Fruit fly (Drosophila melanogaster) whole organism, wandering third instar larva: ENCODE results near the gene CG16782.

Source experiments
- Abd-B ChIP-seq: fragments of >200 bp; optimal IDR thresholded peaks from 2 replicates; lab custom pipeline; 2017; ENCODE audit warnings: missing biosample characterization, missing genetic modification characterization
- CG32264 ChIP-seq: fragments of 200-800 bp; sonication (Bioruptor generic); optimal IDR thresholded peaks from 2 replicates; lab custom pipeline; 2016; ENCODE audit warnings: missing biosample characterization, missing genetic modification characterization
- CG9705 ChIP-seq: fragments of 200-800 bp; sonication (Bioruptor generic); optimal IDR thresholded peaks from 2 replicates; lab custom pipeline; 2018; ENCODE audit warnings: missing biosample characterization, mild to moderate bottlenecking, missing genetic modification characterization
- CrebA ChIP-seq: fragments of 200-800 bp; sonication (Bioruptor generic); optimal IDR thresholded peaks from 2 replicates; lab custom pipeline; 2016; ENCODE audit warnings: missing biosample characterization, mild to moderate bottlenecking, missing genetic modification characterization, borderline replicate concordance
- Dfd ChIP-seq: fragments of >200 bp; optimal IDR thresholded peaks from 2 replicates; lab custom pipeline; 2017; ENCODE audit warnings: missing biosample characterization, missing genetic modification characterization
- Dif ChIP-seq: fragments of 200-275, 200-300 bp; sonication (Bioruptor generic); optimal IDR thresholded peaks from 2 replicates; lab custom pipeline; 2018; ENCODE audit warnings: missing biosample characterization, missing genetic modification characterization; ENCODE audit not compliant: partially characterized antibody
- HLH106 ChIP-seq: fragments of 200-800 bp; optimal IDR thresholded peaks from 3 replicates; lab custom pipeline; 2019; ENCODE audit warnings: missing biosample characterization, mild to moderate bottlenecking, missing genetic modification characterization, moderate library complexity
- Hnf4 ChIP-seq: fragments of 200-800 bp; sonication (Bioruptor generic); optimal IDR thresholded peaks from 2 replicates; lab custom pipeline; 2016; ENCODE audit warnings: missing biosample characterization, mild to moderate bottlenecking, missing genetic modification characterization
- Hr78 ChIP-seq: fragments of >200 bp; optimal IDR thresholded peaks from 2 replicates; lab custom pipeline; 2017; ENCODE audit warnings: missing biosample characterization, missing genetic modification characterization
- Mio ChIP-seq: sonication (Bioruptor generic); optimal IDR thresholded peaks from 2 replicates; lab custom pipeline; 2016; ENCODE audit warnings: missing biosample characterization, missing genetic modification characterization
- Myc ChIP-seq: fragments of >200 bp; optimal IDR thresholded peaks from 2 replicates; lab custom pipeline; 2017
- N ChIP-seq: fragments of >200 bp; optimal IDR thresholded peaks from 2 replicates; lab custom pipeline; 2018; ENCODE audit warnings: missing biosample characterization, missing external identifiers, missing genetic modification characterization
- Sp1 ChIP-seq: fragments of 200-800 bp; sonication (Bioruptor generic); optimal IDR thresholded peaks from 3 replicates; lab custom pipeline; 2019; ENCODE audit warnings: missing biosample characterization, mild to moderate bottlenecking, missing genetic modification characterization, moderate library complexity
- Vsx2 ChIP-seq: fragments of 200-300, 225-300 bp; sonication (Bioruptor generic); optimal IDR thresholded peaks from 2 replicates; lab custom pipeline; 2018; ENCODE audit warnings: missing biosample characterization, missing genetic modification characterization; ENCODE audit not compliant: partially characterized antibody
- br ChIP-seq: fragments of 200-800 bp; sonication (Bioruptor generic); optimal IDR thresholded peaks from 2 replicates; lab custom pipeline; 2016; ENCODE audit warnings: missing biosample characterization, missing genetic modification characterization
- dl ChIP-seq, 2 experiments: fragments of 175-275, 200-275 bp in 1 of 2; fragments of 200-275 bp in 1 of 2; sonication (Bioruptor generic); optimal IDR thresholded peaks; lab custom pipeline; 2018; ENCODE audit warnings: mild to moderate bottlenecking in 2 of 2, missing biosample characterization in 2 of 2, missing genetic modification characterization in 2 of 2, moderate library complexity in 2 of 2; ENCODE audit not compliant: partially characterized antibody in 2 of 2, insufficient read depth in 1 of 2
- dsf ChIP-seq: sonication (Bioruptor generic); optimal IDR thresholded peaks from 2 replicates; lab custom pipeline; 2016; ENCODE audit warnings: missing biosample characterization, missing genetic modification characterization, borderline replicate concordance
- ey ChIP-seq: fragments of 200-800 bp; sonication (Bioruptor generic); optimal IDR thresholded peaks from 2 replicates; lab custom pipeline; 2016; ENCODE audit warnings: missing biosample characterization, missing genetic modification characterization
- foxo ChIP-seq, 2 experiments: fragments of 200-800 bp; sonication (Bioruptor generic); optimal IDR thresholded peaks; 2 replicates in 1 of 2; 3 replicates in 1 of 2; lab custom pipeline; 2016 to 2017; ENCODE audit warnings: missing biosample characterization in 2 of 2, missing genetic modification characterization in 2 of 2
- fru ChIP-seq: fragments of 200-800 bp; sonication (Bioruptor generic); optimal IDR thresholded peaks from 3 replicates; lab custom pipeline; 2016; ENCODE audit warnings: missing biosample characterization, mild to moderate bottlenecking, missing genetic modification characterization
- h ChIP-seq: fragments of 200-800 bp; sonication (Bioruptor generic); optimal IDR thresholded peaks from 3 replicates; lab custom pipeline; 2016; ENCODE audit warnings: missing biosample characterization, mild to moderate bottlenecking, missing genetic modification characterization
- lola ChIP-seq: fragments of >200 bp; optimal IDR thresholded peaks from 2 replicates; lab custom pipeline; 2017; ENCODE audit warnings: missing biosample characterization, missing genetic modification characterization
- pan ChIP-seq: fragments of >200 bp; optimal IDR thresholded peaks from 2 replicates; lab custom pipeline; 2017
- psq ChIP-seq: fragments of 200-800 bp; sonication (Bioruptor generic); optimal IDR thresholded peaks from 3 replicates; lab custom pipeline; 2017; ENCODE audit warnings: missing biosample characterization, mild to moderate bottlenecking, missing genetic modification characterization, moderate library complexity
- rgr ChIP-seq: fragments of 200-800 bp; sonication (Bioruptor generic); optimal IDR thresholded peaks from 3 replicates; lab custom pipeline; 2016; ENCODE audit warnings: missing biosample characterization, mild to moderate bottlenecking, missing genetic modification characterization
- sage ChIP-seq: fragments of 200-800 bp; sonication (Bioruptor generic); optimal IDR thresholded peaks from 2 replicates; lab custom pipeline; 2016; ENCODE audit warnings: missing biosample characterization, mild to moderate bottlenecking, missing genetic modification characterization
- tai ChIP-seq: sonication (Bioruptor generic); optimal IDR thresholded peaks from 2 replicates; lab custom pipeline; 2016; ENCODE audit warnings: missing biosample characterization, missing genetic modification characterization
- usp ChIP-seq: fragments of >200 bp; optimal IDR thresholded peaks from 2 replicates; lab custom pipeline; 2017; ENCODE audit warnings: missing biosample characterization, missing genetic modification characterization
- woc ChIP-seq: sonication (Bioruptor generic); optimal IDR thresholded peaks from 2 replicates; lab custom pipeline; 2016; ENCODE audit warnings: missing biosample characterization, mild to moderate bottlenecking, missing genetic modification characterization

The CG16782 gene

DNA sequence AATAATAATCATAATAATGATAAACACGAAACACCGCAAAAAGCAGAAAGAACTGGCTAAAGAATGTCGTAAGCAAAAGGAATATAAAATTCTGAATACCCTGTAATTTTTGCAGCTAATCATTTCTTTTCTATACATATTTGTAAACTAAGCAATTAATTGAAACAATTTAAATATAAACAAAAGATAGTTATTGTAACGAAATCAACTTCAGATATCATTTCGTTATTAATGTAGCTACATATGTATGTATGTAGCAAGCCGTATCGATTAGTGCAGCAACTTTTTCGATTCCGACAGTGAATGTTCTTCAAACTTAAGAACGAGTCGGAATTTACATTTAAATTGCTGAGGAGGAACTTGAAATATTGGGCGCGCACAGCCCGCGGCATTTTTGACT, 13.6 kb upstream of the CG16782 start:
- TF ChIP-seq Vsx2 (GFP tag; lab: Kevin White, UChicago) (no peak), psq (GFP tag; lab: Kevin White, UChicago) (peak; percentile 61), ey (GFP tag; lab: Kevin White, UChicago) (peak; percentile 4), rgr (peak; percentile 27), dl (GFP tag; optimal IDR thresholded peaks at IDR 0.05; lab: Kevin White, UChicago; ENCODE audit: insufficient read depth in 1 of 2, partially characterized antibody in 2 of 2) (no peak), Hnf4 (GFP tag; lab: Kevin White, UChicago) (peak; percentile 51), CrebA (GFP tag; lab: Kevin White, UChicago) (no peak), h (GFP tag; lab: Kevin White, UChicago) (peak; percentile 24), Dif (GFP tag; lab: Kevin White, UChicago) (no peak), Sp1 (peak; percentile 21), Dfd (GFP tag; lab: Kevin White, UChicago) (no peak), fru (GFP tag; lab: Kevin White, UChicago) (peak; percentile 10), woc (GFP tag; lab: Kevin White, UChicago) (peak; percentile 77), Abd-B (GFP tag; lab: Kevin White, UChicago) (no peak), Mio (GFP tag; lab: Kevin White, UChicago) (no peak), CG32264 (GFP tag; lab: Kevin White, UChicago) (no peak), foxo (GFP tag; optimal IDR thresholded peaks at IDR 0.05; lab: Kevin White, UChicago) (peak in 1 of 2 experiments; percentile 25), br (no peak), usp (GFP tag; lab: Kevin White, UChicago) (no peak), CG9705 (GFP tag; lab: Kevin White, UChicago) (no peak), HLH106 (tag; lab: Kevin White, UChicago) (peak; percentile 44), N (no peak)
- TF ChIP-seq, all 38 proteins: peak for 10

DNA sequence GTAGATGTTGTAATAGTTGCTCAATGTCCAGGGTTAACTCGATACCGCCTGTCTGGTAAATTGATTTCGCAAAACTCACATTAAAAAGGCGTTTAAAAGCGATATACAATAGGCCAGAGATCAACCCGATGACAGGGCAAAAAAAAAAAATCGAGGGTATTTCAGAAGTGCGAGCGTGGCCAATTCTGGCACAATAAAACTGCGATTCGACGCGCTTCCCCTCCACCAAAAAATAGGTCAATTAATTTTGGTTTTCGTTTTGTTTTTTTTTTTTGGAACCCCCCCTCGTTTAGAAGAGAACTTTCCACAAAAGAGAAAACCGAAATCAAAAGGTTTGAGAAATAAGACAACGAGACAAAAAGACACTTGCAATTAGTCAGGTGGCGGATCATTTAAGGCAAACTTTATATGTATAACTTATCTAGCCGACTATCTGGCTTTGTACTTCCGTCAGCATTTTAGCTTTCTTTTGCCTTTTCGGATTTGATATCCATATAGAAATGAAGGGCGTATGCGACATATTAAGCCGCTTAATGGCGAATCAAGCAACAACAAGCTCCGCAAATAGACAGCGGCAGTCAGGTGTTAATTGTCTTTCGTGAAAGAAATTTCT, 10.5 kb upstream of the CG16782 start:
- TF ChIP-seq HLH106 (tag; lab: Kevin White, UChicago) (no peak), N (no peak), Dif (GFP tag; lab: Kevin White, UChicago) (no peak), h (GFP tag; lab: Kevin White, UChicago) (no peak), br (no peak)
- TF ChIP-seq, all 38 proteins: peak for 0

DNA sequence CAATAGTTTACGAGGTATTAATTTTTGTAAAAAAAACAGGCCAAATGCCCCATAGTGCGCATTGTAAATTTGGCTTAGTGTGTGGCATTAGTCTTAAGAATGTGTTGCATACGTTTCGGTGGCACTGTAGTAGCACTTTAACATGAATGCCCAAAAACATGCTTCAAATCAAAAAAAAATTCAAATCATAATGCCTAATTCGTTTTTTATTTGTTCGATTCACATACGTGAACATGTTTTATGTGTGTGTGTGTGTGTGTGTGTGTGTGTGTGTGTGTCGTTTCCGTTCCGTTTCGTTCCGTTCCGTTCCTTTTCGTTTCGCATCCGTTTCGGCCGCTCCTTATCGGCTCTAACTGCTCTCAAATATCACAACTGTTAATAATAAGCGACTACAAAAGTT, 5.5 kb upstream of the CG16782 start:
- TF ChIP-seq foxo (GFP tag; optimal IDR thresholded peaks at IDR 0.05; lab: Kevin White, UChicago) (no peak), Myc (peak; percentile 56)

DNA sequence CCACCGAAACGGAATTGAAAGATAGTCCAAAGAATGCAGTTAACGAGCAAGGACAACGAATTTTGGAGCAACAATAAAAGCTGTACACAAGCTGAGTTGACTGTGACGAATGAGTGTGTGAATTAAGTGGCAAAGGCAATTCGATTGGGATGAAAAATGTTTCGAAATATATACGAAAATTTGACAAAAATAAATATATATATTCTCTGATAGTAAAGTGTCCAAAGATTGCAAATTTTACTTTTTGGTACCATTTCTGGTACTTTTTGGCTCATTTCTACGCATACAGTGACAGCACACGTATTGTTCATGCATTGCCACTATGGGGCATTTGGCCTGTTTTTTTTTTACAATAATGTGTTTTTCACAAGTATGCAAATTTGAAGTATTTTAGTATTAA, 3.9 kb upstream of the CG16782 start, which contains the start of gene CG16781:
Gene CG16781, minus strand, starts transcription at position 101 of the 400 bp plus-strand sequence.
- no peak for TF ChIP-seq CG9705 (GFP tag; lab: Kevin White, UChicago)
- no peak for TF ChIP-seq CG32264 (GFP tag; lab: Kevin White, UChicago)
- TF ChIP-seq foxo (GFP tag; optimal IDR thresholded peaks at IDR 0.05; lab: Kevin White, UChicago), result no peak
- TF ChIP-seq fru (GFP tag; lab: Kevin White, UChicago), result no peak
- TF ChIP-seq lola, result no peak
- no peak for TF ChIP-seq pan (lab: Kevin White, UChicago)
- TF ChIP-seq Hr78 (GFP tag; lab: Kevin White, UChicago), result no peak

DNA sequence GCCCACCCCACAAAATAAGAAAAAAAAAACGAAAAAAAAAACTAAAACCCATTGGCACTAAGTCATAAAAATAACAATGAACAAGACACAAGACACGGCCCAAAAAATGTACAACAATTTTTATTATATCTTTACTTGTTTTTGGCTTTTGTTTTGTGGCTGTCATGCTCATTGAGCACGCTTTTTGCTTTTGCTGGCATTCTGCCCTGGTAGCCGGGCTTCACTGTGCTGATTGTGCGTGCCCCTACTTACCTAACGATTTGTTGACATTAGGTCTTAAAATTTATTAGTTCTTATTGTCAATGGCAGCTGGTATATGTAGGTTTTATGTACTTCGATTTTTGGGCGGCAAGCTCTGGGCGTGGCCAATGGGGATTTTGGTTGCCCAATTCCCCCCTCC, 1.5 kb downstream of the CG16782 start:
- TF ChIP-seq Myc (no peak), foxo (GFP tag; optimal IDR thresholded peaks at IDR 0.05; lab: Kevin White, UChicago) (no peak), Mio (GFP tag; lab: Kevin White, UChicago) (no peak), woc (GFP tag; lab: Kevin White, UChicago) (no peak), rgr (no peak), dsf (GFP tag; lab: Kevin White, UChicago) (no peak)

DNA sequence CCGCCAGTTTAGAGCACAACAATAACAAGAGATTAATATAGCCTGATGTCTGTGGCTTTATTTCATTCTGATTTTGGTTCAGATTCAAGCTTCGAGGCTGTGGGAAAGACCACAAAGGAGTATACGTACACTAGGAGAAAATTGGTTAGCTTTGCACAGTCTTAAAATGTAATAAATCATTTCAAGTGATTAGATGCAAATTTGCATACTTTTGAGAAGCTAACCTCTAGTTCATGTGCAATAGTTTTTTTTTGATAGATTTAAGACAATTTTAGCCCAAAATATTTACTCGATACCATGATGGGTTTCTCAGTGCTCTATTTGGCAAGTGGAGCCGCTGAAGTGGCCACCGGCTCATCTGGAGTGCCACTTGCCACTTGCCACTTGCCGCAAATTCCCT, 2.5 kb downstream of the CG16782 start:
- TF ChIP-seq pan (lab: Kevin White, UChicago) (no peak), psq (GFP tag; lab: Kevin White, UChicago) (no peak), sage (GFP tag; lab: Kevin White, UChicago) (no peak), fru (GFP tag; lab: Kevin White, UChicago) (no peak), Hr78 (GFP tag; lab: Kevin White, UChicago) (no peak), tai (GFP tag; lab: Kevin White, UChicago) (no peak), Sp1 (no peak), HLH106 (tag; lab: Kevin White, UChicago) (no peak), lola (no peak)
